Fruit fly (Drosophila melanogaster) whole organism, embryonic: ENCODE data around the gene DENR.

ENCODE experiments used
- Ada2b ChIP-seq: fragments of 200-800 bp; sonication (Bioruptor generic); IDR thresholded peaks from 2 replicates; pipeline ENCODE4 v1.3.6; 2022; ENCODE audit warnings: missing biosample characterization, missing genetic modification characterization
- Antp ChIP-seq: fragments of 200-800 bp; sonication (Bioruptor generic); optimal IDR thresholded peaks from 3 replicates; lab custom pipeline; 2016; ENCODE audit warnings: missing biosample characterization, missing genetic modification characterization
- CG10654 ChIP-seq: fragments of 200-800 bp; sonication (Bioruptor generic); optimal IDR thresholded peaks from 2 replicates; lab custom pipeline; 2016; ENCODE audit warnings: missing biosample characterization, missing genetic modification characterization
- CG10979 ChIP-seq: fragments of 200-800 bp; sonication (Bioruptor generic); optimal IDR thresholded peaks from 2 replicates; lab custom pipeline; 2018; ENCODE audit warnings: missing biosample characterization, mild to moderate bottlenecking, missing genetic modification characterization, moderate library complexity
- CG13424 ChIP-seq: fragments of 200-800 bp; sonication (Bioruptor generic); optimal IDR thresholded peaks from 2 replicates; lab custom pipeline; 2019; ENCODE audit warnings: missing biosample characterization, mild to moderate bottlenecking, missing genetic modification characterization, moderate library complexity
- CG13775 ChIP-seq: fragments of 200-800 bp; sonication (Bioruptor generic); optimal IDR thresholded peaks from 3 replicates; lab custom pipeline; 2017; ENCODE audit warnings: missing biosample characterization, mild to moderate bottlenecking, missing genetic modification characterization
- CG13894 ChIP-seq: fragments of 200-800 bp; sonication (Bioruptor generic); optimal IDR thresholded peaks from 3 replicates; lab custom pipeline; 2018; ENCODE audit warnings: missing biosample characterization, mild to moderate bottlenecking, missing genetic modification characterization, moderate library complexity
- CG17361 ChIP-seq: fragments of 200-800 bp; sonication (Bioruptor generic); IDR thresholded peaks from 3 replicates; pipeline ENCODE4 v1.3.6; 2022; ENCODE audit warnings: missing biosample characterization, missing genetic modification characterization
- CG18619 ChIP-seq: fragments of 200-800 bp; sonication (Bioruptor generic); optimal IDR thresholded peaks from 3 replicates; lab custom pipeline; 2017; ENCODE audit warnings: missing biosample characterization, mild to moderate bottlenecking, missing genetic modification characterization
- CG32772 ChIP-seq: fragments of 200-800 bp; sonication (Bioruptor generic); IDR thresholded peaks from 2 replicates; pipeline ENCODE4 v1.3.6; 2022; ENCODE audit warnings: missing biosample characterization, missing genetic modification characterization
- CG6765 ChIP-seq: fragments of 200-800 bp; sonication (Bioruptor generic); optimal IDR thresholded peaks from 3 replicates; lab custom pipeline; 2017; ENCODE audit warnings: missing biosample characterization, mild to moderate bottlenecking, missing genetic modification characterization
- CG7271 ChIP-seq: fragments of 200-800 bp; sonication (Bioruptor generic); optimal IDR thresholded peaks from 2 replicates; lab custom pipeline; 2018; ENCODE audit warnings: missing biosample characterization, mild to moderate bottlenecking, missing genetic modification characterization, moderate library complexity
- CG7928 ChIP-seq: fragments of 200-800 bp; sonication (Bioruptor generic); optimal IDR thresholded peaks from 2 replicates; lab custom pipeline; 2017; ENCODE audit warnings: missing biosample characterization, mild to moderate bottlenecking, missing genetic modification characterization
- CkIIα-i1 ChIP-seq: fragments of 200-800 bp; sonication (Bioruptor generic); IDR thresholded peaks from 2 replicates; pipeline ENCODE4 v1.3.6; 2022; ENCODE audit warnings: missing biosample characterization, missing genetic modification characterization
- D ChIP-seq, 2 experiments: fragments of 200-800 bp in 1 of 2; fragments of >200 bp in 1 of 2; sonication (Bioruptor generic) in 1 of 2; optimal IDR thresholded peaks; 2 replicates in 1 of 2; 3 replicates in 1 of 2; lab custom pipeline; 2017; ENCODE audit warnings: mild to moderate bottlenecking in 1 of 2, missing biosample characterization in 1 of 2, missing genetic modification characterization in 1 of 2, missing genetic modification reagents in 1 of 2
- Dll ChIP-seq: fragments of 200-800 bp; sonication (Bioruptor generic); IDR thresholded peaks from 4 replicates; pipeline ENCODE4 v1.3.6; 2022; ENCODE audit warnings: missing biosample characterization, missing genetic modification characterization; ENCODE audit not compliant: partially characterized antibody
- Fer2 ChIP-seq: fragments of 200-800 bp; sonication (Bioruptor generic); optimal IDR thresholded peaks from 2 replicates; lab custom pipeline; 2018; ENCODE audit warnings: missing biosample characterization, mild to moderate bottlenecking, missing genetic modification characterization, moderate library complexity
- GATAe ChIP-seq: fragments of 200-800 bp; sonication (Bioruptor generic); conservative IDR thresholded peaks from 2 replicates; pipeline ENCODE4 v1.3.6; 2022; ENCODE audit warnings: missing biosample characterization, missing genetic modification characterization
- Hsf ChIP-seq: fragments of 200-800 bp; sonication (Bioruptor generic); optimal IDR thresholded peaks from 3 replicates; lab custom pipeline; 2016; ENCODE audit warnings: missing biosample characterization, missing genetic modification characterization
- Lim3 ChIP-seq: fragments of 200-800 bp; sonication (Bioruptor generic); IDR thresholded peaks from 2 replicates; pipeline ENCODE4 v1.3.6; 2022; ENCODE audit warnings: missing biosample characterization, missing genetic modification characterization
- MTF-1 ChIP-seq: fragments of 200-800 bp; sonication (Bioruptor generic); optimal IDR thresholded peaks from 2 replicates; lab custom pipeline; 2018; ENCODE audit warnings: missing biosample characterization, mild to moderate bottlenecking, missing genetic modification characterization, borderline replicate concordance
- Nf-YC ChIP-seq: fragments of 200-800 bp; optimal IDR thresholded peaks from 3 replicates; lab custom pipeline; 2019; ENCODE audit warnings: missing biosample characterization, mild to moderate bottlenecking, missing genetic modification characterization, moderate library complexity
- Six4 ChIP-seq: fragments of 200-800 bp; sonication (Bioruptor generic); optimal IDR thresholded peaks from 2 replicates; lab custom pipeline; 2016; ENCODE audit warnings: missing biosample characterization, missing genetic modification characterization
- Sox100B ChIP-seq: fragments of 200-800 bp; sonication (Bioruptor generic); optimal IDR thresholded peaks from 3 replicates; lab custom pipeline; 2018; ENCODE audit warnings: missing biosample characterization, mild to moderate bottlenecking, missing genetic modification characterization
- Sry-β ChIP-seq: fragments of 200-800 bp; sonication (Bioruptor generic); optimal IDR thresholded peaks from 2 replicates; lab custom pipeline; 2018; ENCODE audit warnings: missing biosample characterization, mild to moderate bottlenecking, missing genetic modification characterization, moderate library complexity
- Stat92E ChIP-seq, 3 experiments: fragments of >200 bp in 2 of 3; fragments of 200-800 bp in 1 of 3; sonication (Bioruptor generic) in 1 of 3; optimal IDR thresholded peaks; 2 replicates each; lab custom pipeline; 2017 to 2019; ENCODE audit warnings: missing biosample characterization in 3 of 3, missing genetic modification characterization in 3 of 3, mild to moderate bottlenecking in 1 of 3, moderate library complexity in 1 of 3
- ase ChIP-seq: fragments of 200-800 bp; sonication (Bioruptor generic); IDR thresholded peaks from 3 replicates; pipeline ENCODE4 v1.3.6; 2022; ENCODE audit warnings: missing biosample characterization, missing genetic modification characterization
- ato ChIP-seq: fragments of 200-800 bp; sonication (Bioruptor generic); IDR thresholded peaks from 2 replicates; pipeline ENCODE4 v1.3.6; 2022; ENCODE audit warnings: missing biosample characterization, missing genetic modification characterization; ENCODE audit not compliant: partially characterized antibody
- cad ChIP-seq: fragments of >200 bp; optimal IDR thresholded peaks from 2 replicates; lab custom pipeline; 2017; ENCODE audit warnings: missing biosample characterization, missing genetic modification characterization
- dan ChIP-seq: fragments of 200-800 bp; sonication (Bioruptor generic); IDR thresholded peaks from 2 replicates; pipeline ENCODE4 v1.3.6; 2022; ENCODE audit warnings: missing biosample characterization, missing genetic modification characterization
- dati ChIP-seq: fragments of 200-800 bp; sonication (Bioruptor generic); IDR thresholded peaks from 2 replicates; pipeline ENCODE4 v1.3.6; 2022; ENCODE audit warnings: missing biosample characterization, missing genetic modification characterization
- eve ChIP-seq, 2 experiments: fragments of >200 bp; optimal IDR thresholded peaks; 2 replicates each; lab custom pipeline; 2017; ENCODE audit warnings: missing biosample characterization in 2 of 2, missing genetic modification characterization in 2 of 2
- ewg ChIP-seq: fragments of 200-800 bp; sonication (Bioruptor generic); optimal IDR thresholded peaks from 3 replicates; lab custom pipeline; 2017; ENCODE audit warnings: mild to moderate bottlenecking, missing biosample characterization, missing genetic modification reagents, missing genetic modification characterization
- grn ChIP-seq: fragments of 200-800 bp; sonication (Bioruptor generic); optimal IDR thresholded peaks from 3 replicates; lab custom pipeline; 2017; ENCODE audit warnings: missing biosample characterization, missing genetic modification characterization
- lab ChIP-seq: fragments of 200-800 bp; sonication (Bioruptor generic); optimal IDR thresholded peaks from 3 replicates; lab custom pipeline; 2017; ENCODE audit warnings: missing biosample characterization, missing genetic modification characterization, mild to moderate bottlenecking, moderate library complexity, missing genetic modification reagents
- lilli ChIP-seq: fragments of 200-800 bp; sonication (Bioruptor generic); optimal IDR thresholded peaks from 3 replicates; lab custom pipeline; 2016; ENCODE audit warnings: missing biosample characterization, missing genetic modification characterization
- lola ChIP-seq, 3 experiments: fragments of >200 bp in 2 of 3; fragments of 200-800 bp in 1 of 3; sonication (Bioruptor generic) in 1 of 3; optimal IDR thresholded peaks; 2 replicates each; lab custom pipeline; 2017 to 2019; ENCODE audit warnings: missing biosample characterization in 3 of 3, missing genetic modification characterization in 3 of 3, mild to moderate bottlenecking in 1 of 3, moderate library complexity in 1 of 3
- peb ChIP-seq: fragments of 200-800 bp; sonication (Bioruptor generic); IDR thresholded peaks from 2 replicates; pipeline ENCODE4 v1.3.6; 2022; ENCODE audit warnings: missing biosample characterization, missing genetic modification characterization
- pho ChIP-seq: fragments of 200-800 bp; sonication (Bioruptor generic); optimal IDR thresholded peaks from 2 replicates; lab custom pipeline; 2016; ENCODE audit warnings: missing biosample characterization, missing genetic modification characterization
- phol ChIP-seq: fragments of 200-800 bp; sonication (Bioruptor generic); optimal IDR thresholded peaks from 3 replicates; lab custom pipeline; 2018; ENCODE audit warnings: missing biosample characterization, mild to moderate bottlenecking, missing genetic modification characterization, moderate library complexity
- pum ChIP-seq: fragments of 200-800 bp; sonication (Bioruptor generic); optimal IDR thresholded peaks from 2 replicates; lab custom pipeline; 2016; ENCODE audit warnings: missing biosample characterization, missing genetic modification characterization
- rib ChIP-seq: fragments of 200-800 bp; sonication (Bioruptor generic); IDR thresholded peaks from 2 replicates; pipeline ENCODE4 v1.3.6; 2022; ENCODE audit warnings: missing biosample characterization, missing genetic modification characterization
- scrt ChIP-seq: fragments of 200-800 bp; sonication (Bioruptor generic); optimal IDR thresholded peaks from 2 replicates; lab custom pipeline; 2018; ENCODE audit warnings: missing biosample characterization, mild to moderate bottlenecking, missing genetic modification characterization, moderate library complexity
- seq ChIP-seq: fragments of 200-800 bp; sonication (Bioruptor generic); IDR thresholded peaks from 2 replicates; pipeline ENCODE4 v1.3.6; 2022; ENCODE audit warnings: missing biosample characterization, missing genetic modification characterization
- sisA ChIP-seq: fragments of 200-800 bp; sonication (Bioruptor generic); IDR thresholded peaks from 2 replicates; pipeline ENCODE4 v1.3.6; 2022; ENCODE audit warnings: missing biosample characterization, missing genetic modification characterization
- ssp ChIP-seq: fragments of 200-800 bp; sonication (Bioruptor generic); IDR thresholded peaks from 2 replicates; pipeline ENCODE4 v1.3.6; 2022; ENCODE audit warnings: missing biosample characterization, missing genetic modification characterization
- tgo ChIP-seq: fragments of 200-800 bp; sonication (Bioruptor generic); IDR thresholded peaks from 3 replicates; pipeline ENCODE4 v1.3.6; 2022; ENCODE audit warnings: missing biosample characterization, missing genetic modification characterization
- tin ChIP-seq: fragments of 200-800 bp; sonication (Bioruptor generic); optimal IDR thresholded peaks from 3 replicates; lab custom pipeline; 2016; ENCODE audit warnings: missing biosample characterization, missing genetic modification characterization

DENR gene

dm6 chrX:16930465-16931286 is 44.3 kb upstream of the DENR start (continued):
- TF ChIP-seq Dll (GFP tag; lab: Robert Waterston, UW) (no peak), CG13775 (GFP tag; lab: Kevin White, UChicago) (peak; percentile 50), Fer2 (tag; lab: Kevin White, UChicago) (peak; percentile 27), Stat92E (GFP tag; optimal IDR thresholded peaks at IDR 0.05; lab: Kevin White, UChicago) (no peak), CG32772 (GFP tag; lab: Robert Waterston, UW) (peak; percentile 73), lilli (GFP tag; lab: Kevin White, UChicago) (peak; percentile 57), CkIIα-i1 (GFP tag; lab: Robert Waterston, UW) (no peak), tin (GFP tag; lab: Kevin White, UChicago) (peak; percentile 68), peb (GFP tag; lab: Robert Waterston, UW) (peak; percentile 55), GATAe (GFP tag; lab: Robert Waterston, UW) (no peak), scrt (GFP tag; lab: Kevin White, UChicago) (peak; percentile 64), Sry-β (GFP tag; lab: Kevin White, UChicago) (no peak), ase (GFP tag; lab: Robert Waterston, UW) (peak; percentile 60; the same call in 1 of the 3 replicates), sisA (GFP tag; lab: Robert Waterston, UW) (peak; percentile 71), pum (GFP tag; lab: Kevin White, UChicago) (peak; percentile 2), cad (GFP tag; lab: Kevin White, UChicago) (no peak), Six4 (GFP tag; lab: Kevin White, UChicago) (peak; percentile 18), CG7928 (GFP tag; lab: Kevin White, UChicago) (peak; percentile 11), rib (GFP tag; lab: Robert Waterston, UW) (no peak), Nf-YC (tag; lab: Kevin White, UChicago) (peak; percentile 35), CG7271 (tag; lab: Kevin White, UChicago) (no peak), CG6765 (GFP tag; lab: Kevin White, UChicago) (no peak), CG13894 (peak; percentile 36), tgo (GFP tag; lab: Robert Waterston, UW) (peak; percentile 74), seq (peak; percentile 32; the same call in 1 of the 2 replicates), grn (GFP tag; lab: Kevin White, UChicago) (no peak), CG18619 (GFP tag; lab: Kevin White, UChicago) (peak; percentile 31), CG10654 (GFP tag; lab: Kevin White, UChicago) (no peak), CG17361 (GFP tag; lab: Robert Waterston, UW) (peak; percentile 72), ssp (GFP tag; lab: Robert Waterston, UW) (peak; percentile 51), Antp (GFP tag; lab: Kevin White, UChicago) (no peak), CG13424 (tag; lab: Kevin White, UChicago) (peak; percentile 76), Hsf (GFP tag; lab: Kevin White, UChicago) (peak; percentile 19), phol (tag; lab: Kevin White, UChicago) (peak; percentile 76), dati (no peak), Sox100B (peak; percentile 70), Ada2b (GFP tag; lab: Robert Waterston, UW) (peak; percentile 74), eve (GFP tag; optimal IDR thresholded peaks at IDR 0.05; lab: Kevin White, UChicago) (peak in 1 of 2 experiments; percentile 64), lola (GFP tag; optimal IDR thresholded peaks at IDR 0.05; lab: Kevin White, UChicago) (peak in 1 of 3 experiments; percentile 25), D (optimal IDR thresholded peaks at IDR 0.05; lab: Kevin White, UChicago) (no peak), D (GFP tag; optimal IDR thresholded peaks at IDR 0.05; lab: Kevin White, UChicago) (peak; percentile 52), ato (GFP tag; lab: Robert Waterston, UW) (no peak), pho (no peak), ewg (GFP tag; lab: Kevin White, UChicago) (peak; percentile 34), CG10979 (tag; lab: Kevin White, UChicago) (peak; percentile 76), Lim3 (0 out of 2 replicates have a peak, but pooled peaks have one; percentile 34), MTF-1 (peak; percentile 29), lab (peak; percentile 75), dan (GFP tag; lab: Robert Waterston, UW) (no peak)
